Fruit fly (Drosophila melanogaster) whole organism, wandering third instar larva: ENCODE measurements around the gene CG5608.

Source experiments
- Dfd ChIP-seq: fragments of >200 bp; optimal IDR thresholded peaks from 2 replicates; lab custom pipeline; 2017; ENCODE audit warnings: missing biosample characterization, missing genetic modification characterization
- jim ChIP-seq: fragments of 175-275, 200-325 bp; sonication (Bioruptor generic); optimal IDR thresholded peaks from 2 replicates; lab custom pipeline; 2016; ENCODE audit warnings: missing biosample characterization, mild to moderate bottlenecking, missing genetic modification characterization
- pan ChIP-seq: fragments of >200 bp; optimal IDR thresholded peaks from 2 replicates; lab custom pipeline; 2017
- psq ChIP-seq: fragments of 200-800 bp; sonication (Bioruptor generic); optimal IDR thresholded peaks from 3 replicates; lab custom pipeline; 2017; ENCODE audit warnings: missing biosample characterization, mild to moderate bottlenecking, missing genetic modification characterization, moderate library complexity
- rgr ChIP-seq: fragments of 200-800 bp; sonication (Bioruptor generic); optimal IDR thresholded peaks from 3 replicates; lab custom pipeline; 2016; ENCODE audit warnings: missing biosample characterization, mild to moderate bottlenecking, missing genetic modification characterization

- TF ChIP-seq psq (no peak), Dfd (no peak), rgr (no peak), pan (lab: Kevin White, UChicago) (no peak), jim (no peak)
Observed at dm6 chr3R:12448344-12448743, 16.8 kb downstream of the CG5608 start.
